Worm (Caenorhabditis elegans): ENCODE data around the gene F53H4.2.

DNA sequence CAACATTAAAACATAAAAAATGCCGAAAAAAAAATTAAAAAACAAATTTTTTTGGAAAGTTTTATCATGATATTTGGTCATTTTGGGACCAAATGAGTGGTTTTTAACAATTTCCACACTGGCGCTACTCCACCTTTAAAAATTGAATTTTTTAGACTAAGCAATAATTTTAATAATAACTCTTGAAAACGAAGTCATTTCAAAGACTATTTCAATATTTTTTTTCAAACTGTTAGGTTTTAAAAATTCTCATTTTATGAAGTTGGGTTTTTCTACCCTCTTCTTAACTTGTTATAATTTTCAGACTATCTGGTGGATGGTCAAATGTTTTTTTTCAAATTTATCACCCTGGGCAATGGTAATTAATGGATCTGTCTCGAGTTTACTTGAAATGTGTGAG is 34.8 kb upstream of the F53H4.2 start, which contains the start of gene Y7A5A.8:
- TF ChIP-seq cog-1 (tag; optimal IDR thresholded peaks at IDR 0.05) (no peak), flt-1 (GFP tag; IDR thresholded peaks at IDR 0.05) (no peak), ztf-23 (GFP tag; IDR thresholded peaks at IDR 0.05) (no peak), med-1 (GFP tag; optimal IDR thresholded peaks at IDR 0.05; ENCODE audit: insufficient read depth) (no peak), klf-2 (GFP tag; conservative IDR thresholded peaks at IDR 0.05) (no peak)

All from whole organism, midembryonic.